Fruit fly (Drosophila melanogaster) whole organism, embryonic: Measurements from ENCODE around the gene CG5445.
A peak's percentile ranks its signal among the peaks of the same experiment; 100 is the strongest.

Source experiments
- ATbp ChIP-seq: fragments of 200-800 bp; sonication (Bioruptor generic); optimal IDR thresholded peaks from 2 replicates; lab custom pipeline; 2017; ENCODE audit warnings: missing biosample characterization, mild to moderate bottlenecking, missing genetic modification characterization, missing genetic modification reagents
- Adf1 ChIP-seq: fragments of 200-800 bp; sonication (Bioruptor generic); IDR thresholded peaks from 2 replicates; pipeline ENCODE4 v1.3.6; 2022; ENCODE audit warnings: missing biosample characterization, missing genetic modification characterization
- Atf-2 ChIP-seq: fragments of 200-800 bp; sonication (Bioruptor generic); optimal IDR thresholded peaks from 2 replicates; lab custom pipeline; 2016; ENCODE audit warnings: missing biosample characterization, missing genetic modification characterization
- BEAF-32 ChIP-seq: fragments of 200-800 bp; sonication (Bioruptor generic); optimal IDR thresholded peaks from 3 replicates; lab custom pipeline; 2017; ENCODE audit warnings: missing biosample characterization, missing genetic modification characterization, mild to moderate bottlenecking, moderate library complexity, missing genetic modification reagents
- CG10431 ChIP-seq: fragments of 200-800 bp; sonication (Bioruptor generic); optimal IDR thresholded peaks from 3 replicates; lab custom pipeline; 2018; ENCODE audit warnings: missing biosample characterization, mild to moderate bottlenecking, missing genetic modification characterization
- CG11504 ChIP-seq: fragments of 200-800 bp; sonication (Bioruptor generic); optimal IDR thresholded peaks from 3 replicates; lab custom pipeline; 2019; ENCODE audit warnings: missing biosample characterization, mild to moderate bottlenecking, missing genetic modification characterization, moderate library complexity
- CG11696 ChIP-seq: fragments of 200-800 bp; sonication (Bioruptor generic); IDR thresholded peaks from 2 replicates; pipeline ENCODE4 v1.3.6; 2022; ENCODE audit warnings: missing biosample characterization, missing genetic modification characterization
- CG13894 ChIP-seq: fragments of 200-800 bp; sonication (Bioruptor generic); optimal IDR thresholded peaks from 3 replicates; lab custom pipeline; 2018; ENCODE audit warnings: missing biosample characterization, mild to moderate bottlenecking, missing genetic modification characterization, moderate library complexity
- CG15011 ChIP-seq: fragments of 200-800 bp; sonication (Bioruptor generic); optimal IDR thresholded peaks from 3 replicates; lab custom pipeline; 2018; ENCODE audit warnings: missing biosample characterization, mild to moderate bottlenecking, missing genetic modification characterization
- CG15073 ChIP-seq: fragments of 200-800 bp; sonication (Bioruptor generic); optimal IDR thresholded peaks from 2 replicates; lab custom pipeline; 2016; ENCODE audit warnings: missing biosample characterization, missing genetic modification characterization
- CG16863 ChIP-seq: fragments of 200-800 bp; sonication (Bioruptor generic); optimal IDR thresholded peaks from 3 replicates; lab custom pipeline; 2016; ENCODE audit warnings: missing biosample characterization, missing genetic modification characterization
- CG18476 ChIP-seq: fragments of 200-800 bp; sonication (Bioruptor generic); optimal IDR thresholded peaks from 2 replicates; lab custom pipeline; 2016; ENCODE audit warnings: missing biosample characterization, mild to moderate bottlenecking, missing genetic modification characterization
- CG18599 ChIP-seq: fragments of 200-800 bp; sonication (Bioruptor generic); optimal IDR thresholded peaks from 3 replicates; lab custom pipeline; 2017; ENCODE audit warnings: missing biosample characterization, missing genetic modification characterization, mild to moderate bottlenecking, moderate library complexity, missing genetic modification reagents
- CG2129 ChIP-seq: fragments of 200-800 bp; sonication (Bioruptor generic); IDR thresholded peaks from 2 replicates; pipeline ENCODE4 v1.3.6; 2022; ENCODE audit warnings: missing biosample characterization, missing genetic modification characterization; ENCODE audit not compliant: partially characterized antibody
- CG2202 ChIP-seq: fragments of 200-800 bp; sonication (Bioruptor generic); optimal IDR thresholded peaks from 2 replicates; lab custom pipeline; 2018; ENCODE audit warnings: missing biosample characterization, mild to moderate bottlenecking, missing genetic modification characterization
- CG30403 ChIP-seq: fragments of 200-800 bp; sonication (Bioruptor generic); optimal IDR thresholded peaks from 3 replicates; lab custom pipeline; 2016; ENCODE audit warnings: missing biosample characterization, missing genetic modification characterization
- CG34422 ChIP-seq: fragments of 200-800 bp; sonication (Bioruptor generic); IDR thresholded peaks from 3 replicates; pipeline ENCODE4 v1.3.6; 2022; ENCODE audit warnings: missing biosample characterization, missing genetic modification characterization
- CG3726 ChIP-seq: fragments of 200-800 bp; sonication (Bioruptor generic); IDR thresholded peaks from 3 replicates; pipeline ENCODE4, ENCODE4 v1.3.6; 2022; ENCODE audit warnings: missing biosample characterization, missing genetic modification characterization
- CG4707 ChIP-seq: fragments of 200-800 bp; sonication (Bioruptor generic); optimal IDR thresholded peaks from 2 replicates; lab custom pipeline; 2018; ENCODE audit warnings: missing biosample characterization, mild to moderate bottlenecking, missing genetic modification characterization, moderate library complexity
- CG6272 ChIP-seq: fragments of 200-800 bp; sonication (Bioruptor generic); IDR thresholded peaks from 2 replicates; pipeline ENCODE4 v1.3.6; 2022; ENCODE audit warnings: missing biosample characterization, missing genetic modification characterization
- CG7556 ChIP-seq: fragments of 200-800 bp; sonication (Bioruptor generic); optimal IDR thresholded peaks from 2 replicates; lab custom pipeline; 2017; ENCODE audit warnings: missing biosample characterization, mild to moderate bottlenecking, missing genetic modification characterization
- CG7839 ChIP-seq: fragments of 200-800 bp; sonication (Bioruptor generic); optimal IDR thresholded peaks from 3 replicates; lab custom pipeline; 2018; ENCODE audit warnings: missing biosample characterization, mild to moderate bottlenecking, missing genetic modification characterization, moderate library complexity
- CG7963 ChIP-seq: fragments of 200-800 bp; sonication (Bioruptor generic); IDR thresholded peaks from 3 replicates; pipeline ENCODE4 v1.3.6; 2022; ENCODE audit warnings: missing biosample characterization, missing genetic modification characterization; ENCODE audit not compliant: partially characterized antibody
- CoRest ChIP-seq: fragments of 200-800 bp; sonication (Bioruptor generic); optimal IDR thresholded peaks from 3 replicates; lab custom pipeline; 2018; ENCODE audit warnings: missing biosample characterization, mild to moderate bottlenecking, missing genetic modification characterization, moderate library complexity
- Doc3 ChIP-seq: fragments of 200-800 bp; sonication (Bioruptor generic); IDR thresholded peaks from 3 replicates; pipeline ENCODE4 v1.3.6; 2022; ENCODE audit warnings: missing biosample characterization, missing genetic modification characterization; ENCODE audit not compliant: partially characterized antibody
- ERR ChIP-seq: fragments of 200-800 bp; sonication (Bioruptor generic); optimal IDR thresholded peaks from 2 replicates; lab custom pipeline; 2016; ENCODE audit warnings: missing biosample characterization, missing genetic modification characterization
- Fer3 ChIP-seq: fragments of 200-800 bp; sonication (Bioruptor generic); optimal IDR thresholded peaks from 2 replicates; lab custom pipeline; 2018; ENCODE audit warnings: missing biosample characterization, mild to moderate bottlenecking, missing genetic modification characterization, moderate library complexity
- GATAe ChIP-seq: fragments of 200-800 bp; sonication (Bioruptor generic); conservative IDR thresholded peaks from 2 replicates; pipeline ENCODE4 v1.3.6; 2022; ENCODE audit warnings: missing biosample characterization, missing genetic modification characterization
- Hr3 ChIP-seq: fragments of 200-800 bp; sonication (Bioruptor generic); optimal IDR thresholded peaks from 3 replicates; lab custom pipeline; 2016; ENCODE audit warnings: missing biosample characterization, missing genetic modification characterization
- NC2β ChIP-seq: fragments of 200-800 bp; sonication (Bioruptor generic); optimal IDR thresholded peaks from 2 replicates; lab custom pipeline; 2016; ENCODE audit warnings: missing biosample characterization, missing genetic modification characterization
- Oli ChIP-seq: fragments of 200-800 bp; sonication (Bioruptor generic); optimal IDR thresholded peaks from 2 replicates; lab custom pipeline; 2018; ENCODE audit warnings: missing biosample characterization, mild to moderate bottlenecking, missing genetic modification characterization, moderate library complexity
- Ravus ChIP-seq: fragments of 200-800 bp; sonication (Bioruptor generic); IDR thresholded peaks from 2 replicates; pipeline ENCODE4 v1.3.6; 2022; ENCODE audit warnings: missing biosample characterization, missing genetic modification characterization
- Six4 ChIP-seq: fragments of 200-800 bp; sonication (Bioruptor generic); optimal IDR thresholded peaks from 2 replicates; lab custom pipeline; 2016; ENCODE audit warnings: missing biosample characterization, missing genetic modification characterization
- Trl ChIP-seq, 3 experiments: fragments of >200 bp in 2 of 3; fragments of 200-800 bp in 1 of 3; sonication (Bioruptor generic) in 1 of 3; optimal IDR thresholded peaks; 2 replicates in 1 of 3; 3 replicates in 2 of 3; lab custom pipeline; 2016 to 2017; ENCODE audit warnings: missing biosample characterization in 1 of 3, missing genetic modification characterization in 1 of 3
- ap ChIP-seq: fragments of 200-800 bp; sonication (Bioruptor generic); IDR thresholded peaks from 2 replicates; pipeline ENCODE4 v1.3.6; 2022; ENCODE audit warnings: missing biosample characterization, missing genetic modification characterization
- chif ChIP-seq, 2 experiments: fragments of 200-800 bp; sonication (Bioruptor generic); optimal IDR thresholded peaks; 3 replicates each; lab custom pipeline; 2016; ENCODE audit warnings: missing biosample characterization in 2 of 2, missing genetic modification characterization in 2 of 2
- fd102C ChIP-seq: fragments of 200-800 bp; sonication (Bioruptor generic); optimal IDR thresholded peaks from 2 replicates; lab custom pipeline; 2018; ENCODE audit warnings: missing biosample characterization, mild to moderate bottlenecking, missing genetic modification characterization, moderate library complexity
- grau ChIP-seq: fragments of 200-800 bp; optimal IDR thresholded peaks from 3 replicates; lab custom pipeline; 2019; ENCODE audit warnings: missing biosample characterization, mild to moderate bottlenecking, missing genetic modification characterization, moderate library complexity
- lab ChIP-seq: fragments of 200-800 bp; sonication (Bioruptor generic); optimal IDR thresholded peaks from 3 replicates; lab custom pipeline; 2017; ENCODE audit warnings: missing biosample characterization, missing genetic modification characterization, mild to moderate bottlenecking, moderate library complexity, missing genetic modification reagents
- lbe ChIP-seq: fragments of 200-800 bp; sonication (Bioruptor generic); optimal IDR thresholded peaks from 2 replicates; lab custom pipeline; 2016; ENCODE audit warnings: missing biosample characterization, mild to moderate bottlenecking, missing genetic modification characterization
- pan ChIP-seq, 4 experiments: fragments of >200 bp in 3 of 4; fragments of 200-800 bp in 1 of 4; sonication (Bioruptor generic) in 1 of 4; optimal IDR thresholded peaks in 3 of 4; IDR thresholded peaks in 1 of 4; 2 replicates each; pipeline versions ENCODE4 v1.3.6 to Lab custom; 2017 to 2022; ENCODE audit warnings: missing biosample characterization in 2 of 4, missing genetic modification characterization in 2 of 4, mixed read lengths in 1 of 4
- pb ChIP-seq: fragments of 200-800 bp; sonication (Bioruptor generic); optimal IDR thresholded peaks from 3 replicates; lab custom pipeline; 2016; ENCODE audit warnings: missing biosample characterization, missing genetic modification characterization
- pita ChIP-seq: fragments of 200-800 bp; sonication (Bioruptor generic); optimal IDR thresholded peaks from 2 replicates; lab custom pipeline; 2017; ENCODE audit warnings: missing biosample characterization, mild to moderate bottlenecking, missing genetic modification characterization
- prd ChIP-seq, 3 experiments: fragments of >200 bp in 2 of 3; fragments of 200-800 bp in 1 of 3; sonication (Bioruptor generic) in 1 of 3; optimal IDR thresholded peaks in 2 of 3; IDR thresholded peaks in 1 of 3; 2 replicates in 2 of 3; 3 replicates in 1 of 3; pipeline versions ENCODE4 v1.3.6 to Lab custom; 2017 to 2022; ENCODE audit warnings: missing biosample characterization in 1 of 3, missing genetic modification characterization in 1 of 3
- pum ChIP-seq: fragments of 200-800 bp; sonication (Bioruptor generic); optimal IDR thresholded peaks from 2 replicates; lab custom pipeline; 2016; ENCODE audit warnings: missing biosample characterization, missing genetic modification characterization
- sd ChIP-seq: fragments of 200-800 bp; sonication (Bioruptor generic); optimal IDR thresholded peaks from 3 replicates; lab custom pipeline; 2018; ENCODE audit warnings: missing biosample characterization, mild to moderate bottlenecking, missing genetic modification characterization, moderate library complexity
- sens ChIP-seq: fragments of 200-800 bp; sonication (Bioruptor generic); peaks from one replicate; lab custom pipeline; 2016; ENCODE audit warnings: missing biosample characterization, missing genetic modification characterization
- sob ChIP-seq: fragments of 200-800 bp; sonication (Bioruptor generic); IDR thresholded peaks from 2 replicates; pipeline ENCODE4 v1.3.6; 2022; ENCODE audit warnings: missing biosample characterization, missing genetic modification characterization
- yki ChIP-seq: fragments of >200 bp; optimal IDR thresholded peaks from 3 replicates; lab custom pipeline; 2018
- zen ChIP-seq: fragments of 200-800 bp; sonication (Bioruptor generic); optimal IDR thresholded peaks from 3 replicates; lab custom pipeline; 2018; ENCODE audit warnings: missing biosample characterization, mild to moderate bottlenecking, missing genetic modification characterization, moderate library complexity

The CG5445 gene

dm6 chrX:17237421-17237820, 44.9 kb upstream of the CG5445 start (continued):
- TF ChIP-seq pita (GFP tag; lab: Kevin White, UChicago) (no peak), GATAe (GFP tag; lab: Robert Waterston, UW) (no peak), Fer3 (tag; lab: Kevin White, UChicago) (no peak), CG2129 (GFP tag; lab: Robert Waterston, UW) (no peak), lbe (GFP tag; lab: Kevin White, UChicago) (no peak), CG16863 (no peak), fd102C (GFP tag; lab: Kevin White, UChicago) (no peak), Adf1 (no peak), prd (optimal IDR thresholded peaks at IDR 0.05; lab: Kevin White, UChicago) (no peak), prd (GFP tag; IDR thresholded peaks at IDR 0.05; lab: Robert Waterston, UW) (0 out of 3 replicates have a peak, but pooled peaks have one; percentile 41), Doc3 (GFP tag; lab: Robert Waterston, UW) (no peak), CG7556 (peak; percentile 11), NC2β (GFP tag; lab: Kevin White, UChicago) (no peak), Oli (tag; lab: Kevin White, UChicago) (peak; percentile 47), sens (GFP tag; lab: Kevin White, UChicago) (peak; percentile 58), Atf-2 (GFP tag; lab: Kevin White, UChicago) (no peak), sob (GFP tag; lab: Robert Waterston, UW) (no peak), yki (lab: Kevin White, UChicago) (no peak), CG10431 (GFP tag; lab: Kevin White, UChicago) (no peak), ap (GFP tag; lab: Robert Waterston, UW) (no peak), ATbp (no peak), Ravus (no peak), CG18599 (GFP tag; lab: Kevin White, UChicago) (no peak), ERR (no peak), pb (GFP tag; lab: Kevin White, UChicago) (no peak), chif (GFP tag; optimal IDR thresholded peaks at IDR 0.05; lab: Kevin White, UChicago) (no peak), CG11696 (GFP tag; lab: Robert Waterston, UW) (no peak), CG34422 (GFP tag; lab: Robert Waterston, UW) (no peak), Six4 (GFP tag; lab: Kevin White, UChicago) (no peak), CG15011 (GFP tag; lab: Kevin White, UChicago) (no peak), CG6272 (GFP tag; lab: Robert Waterston, UW) (no peak), CG15073 (GFP tag; lab: Kevin White, UChicago) (no peak), Trl (optimal IDR thresholded peaks at IDR 0.05; lab: Kevin White, UChicago) (no peak), Trl (GFP tag; optimal IDR thresholded peaks at IDR 0.05; lab: Kevin White, UChicago) (no peak), CG3726 (no peak), pan (optimal IDR thresholded peaks at IDR 0.05; lab: Kevin White, UChicago) (no peak), pan (GFP tag; optimal IDR thresholded peaks at IDR 0.05 in 1 of 2, IDR thresholded peaks at IDR 0.05 in 1 of 2) (peak in 1 of 2 experiments; percentile 20), CG18476 (GFP tag; lab: Kevin White, UChicago) (no peak), BEAF-32 (GFP tag; lab: Kevin White, UChicago) (no peak), CG7963 (GFP tag; lab: Robert Waterston, UW) (no peak), pum (GFP tag; lab: Kevin White, UChicago) (no peak), sd (no peak), CG7839 (tag; lab: Kevin White, UChicago) (peak; percentile 38), CG30403 (GFP tag; lab: Kevin White, UChicago) (no peak), CG11504 (peak; percentile 68), CG4707 (no peak), zen (tag; lab: Kevin White, UChicago) (peak; percentile 17), CG2202 (tag; lab: Kevin White, UChicago) (no peak), lab (GFP tag; lab: Kevin White, UChicago) (no peak), Hr3 (GFP tag; lab: Kevin White, UChicago) (no peak), grau (tag; lab: Kevin White, UChicago) (peak; percentile 14), CoRest (tag; lab: Kevin White, UChicago) (peak; percentile 21), CG13894 (tag; lab: Kevin White, UChicago) (no peak)
